Fruit fly (Drosophila melanogaster): Measurements from ENCODE around the gene CG43897.

- TF ChIP-seq sv (GFP tag; optimal IDR thresholded peaks at IDR 0.05), result no peak
- no peak for TF ChIP-seq pan (optimal IDR thresholded peaks at IDR 0.05)
- no peak for TF ChIP-seq OdsH (GFP tag; optimal IDR thresholded peaks at IDR 0.05)
These were observed 37.9 kb upstream of the CG43897 start for dm6 chr3L:9775728-9776127.
